Worm (Caenorhabditis elegans): ENCODE measurements around the gene npr-35.

- no peak for TF ChIP-seq egl-27 (tag; optimal IDR thresholded peaks at IDR 0.05)
- TF ChIP-seq unc-62 (GFP tag; optimal IDR thresholded peaks at IDR 0.05), result no peak
- TF ChIP-seq nhr-237 (tag; optimal IDR thresholded peaks at IDR 0.05), result no peak
- no peak for TF ChIP-seq blmp-1 (tag; optimal IDR thresholded peaks at IDR 0.05; ENCODE audit: insufficient read depth)
- no peak for TF ChIP-seq ceh-82 (tag; optimal IDR thresholded peaks at IDR 0.05)
- no peak for TF ChIP-seq elt-3 (tag; optimal IDR thresholded peaks at IDR 0.05)
- no peak for TF ChIP-seq nhr-25 (tag; optimal IDR thresholded peaks at IDR 0.05)
- TF ChIP-seq unc-39 (tag; optimal IDR thresholded peaks at IDR 0.05), result no peak
- TF ChIP-seq zag-1 (tag; optimal IDR thresholded peaks at IDR 0.05), result no peak
- TF ChIP-seq aly-2 (tag; optimal IDR thresholded peaks at IDR 0.05), result no peak
- no peak for TF ChIP-seq mdl-1 (tag; optimal IDR thresholded peaks at IDR 0.05)
These were observed 20.8 kb upstream of the npr-35 start, which contains the start of gene C50F7.6 for ce11 chrIV:7722806-7723205.

All from whole organism, L2 larva.